Worm (Caenorhabditis elegans) whole organism, late embryonic: ENCODE measurements around the gene irld-52.

Experiments used
- ceh-30 ChIP-seq: fragments of 150-350 bp; optimal IDR thresholded peaks from 2 replicates; lab custom pipeline; 2014; ENCODE audit warnings: missing biosample characterization, missing genetic modification characterization
- dve-1 ChIP-seq: sonication (generic microtip); optimal IDR thresholded peaks from 2 replicates; lab custom pipeline; 2017; ENCODE audit warnings: antibody characterized with exemption, mild to moderate bottlenecking, missing genetic modification characterization, missing compliant biosample characterization
- pax-1 ChIP-seq: fragments of 150-350 bp; optimal IDR thresholded peaks from 2 replicates; lab custom pipeline; 2014; ENCODE audit warnings: missing biosample characterization, missing genetic modification characterization
- unc-3 ChIP-seq, 2 experiments: fragments of 200-800 bp in 1 of 2; sonication (Bioruptor generic) in 1 of 2; sonication (generic microtip) in 1 of 2; conservative IDR thresholded peaks in 1 of 2; optimal IDR thresholded peaks in 1 of 2; 2 replicates each; pipeline versions ENCODE4 v1.3.6 to Lab custom; 2016 to 2022; ENCODE audit warnings: missing compliant biosample characterization in 2 of 2, missing genetic modification characterization in 2 of 2, missing genetic modification reagents in 1 of 2
- unc-42 ChIP-seq: sonication (generic microtip); optimal IDR thresholded peaks from 2 replicates; lab custom pipeline; 2016; ENCODE audit warnings: missing genotype, missing genetic modification characterization, missing compliant biosample characterization

DNA sequence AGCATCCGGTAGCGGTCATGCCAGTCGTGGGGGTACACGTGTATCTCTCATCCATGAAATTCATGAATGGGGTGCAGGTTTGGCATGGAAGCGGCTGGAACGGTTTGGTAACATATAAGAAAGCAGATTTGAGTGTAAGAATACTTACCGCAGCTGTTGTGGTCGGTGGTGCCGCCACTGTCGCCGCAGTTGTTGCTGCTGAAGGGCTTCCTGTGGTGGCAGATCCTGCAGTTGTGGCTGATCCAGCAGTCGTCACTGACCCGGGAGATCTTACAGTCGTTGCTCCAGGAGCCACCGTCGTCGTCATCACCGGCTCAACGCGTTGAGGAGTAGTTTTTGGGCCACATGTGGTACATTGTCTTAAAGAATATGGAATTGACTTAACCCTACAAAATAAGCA, 46.5 kb upstream of the irld-52 start:
- TF ChIP-seq unc-3 (GFP tag; conservative IDR thresholded peaks at IDR 0.05; lab: Robert Waterston, UW) (no peak), unc-3 (tag; optimal IDR thresholded peaks at IDR 0.05; lab: Kevin White, UChicago) (no peak), dve-1 (tag; lab: Kevin White, UChicago) (no peak), pax-1 (tag; lab: Kevin White, UChicago) (no peak), unc-42 (no peak), ceh-30 (tag; lab: Kevin White, UChicago) (no peak)
